Worm (Caenorhabditis elegans): Measurements from ENCODE around the gene T23G7.2.

T23G7.2 gene

DNA sequence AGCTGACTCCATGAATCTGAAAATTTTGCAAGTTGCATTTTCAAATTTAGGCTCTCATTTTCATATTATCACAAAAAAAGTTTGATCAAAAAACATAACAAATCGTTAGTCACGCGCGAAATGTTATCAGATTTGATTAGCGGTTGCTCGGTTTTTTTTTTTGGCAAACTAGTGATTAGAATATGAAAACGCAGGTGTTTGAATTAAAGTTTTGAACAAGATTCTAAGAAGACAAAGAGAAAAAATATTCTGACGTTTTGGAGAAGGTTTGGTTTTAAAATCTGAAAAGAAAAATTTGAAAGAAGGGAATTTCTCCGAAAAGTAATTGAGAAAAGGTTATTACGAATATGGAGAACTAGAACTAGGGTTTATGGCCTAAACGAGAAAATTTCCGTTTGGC, 28.4 kb downstream of the T23G7.2 start:
- TF ChIP-seq nhr-47 (tag; optimal IDR thresholded peaks at IDR 0.05), result peak; percentile 30
- peak; percentile 81 for TF ChIP-seq fkh-8 (tag; optimal IDR thresholded peaks at IDR 0.05)
- no peak for TF ChIP-seq lin-35 (GFP tag; optimal IDR thresholded peaks at IDR 0.05)
- no peak for TF ChIP-seq pag-3 (tag; optimal IDR thresholded peaks at IDR 0.05; ENCODE audit: borderline replicate concordance, insufficient read depth)
- TF ChIP-seq nhr-71 (tag; optimal IDR thresholded peaks at IDR 0.05), result peak; percentile 58
- peak; percentile 3 for TF ChIP-seq lin-14 (GFP tag; optimal IDR thresholded peaks at IDR 0.05)

DNA sequence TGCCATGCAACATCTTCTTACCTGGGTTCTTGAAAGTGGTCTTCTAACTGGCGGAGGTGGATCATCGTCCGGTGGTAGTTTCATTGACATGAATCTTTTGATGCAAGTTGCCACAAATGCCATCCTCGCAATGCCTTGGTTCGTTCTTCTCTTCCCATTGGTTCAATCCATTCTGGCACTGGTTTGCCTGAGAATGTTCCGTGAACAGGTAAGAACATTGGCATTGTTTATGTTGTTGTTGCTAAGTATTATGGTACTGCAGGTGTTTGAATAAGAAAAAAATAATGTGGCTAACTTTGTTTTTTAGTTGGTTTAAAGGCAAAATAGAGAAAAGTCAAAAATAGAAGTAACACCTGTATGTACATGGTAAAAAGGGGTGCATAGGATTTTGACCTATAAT, 29.0 kb downstream of the T23G7.2 start:
- no peak for TF ChIP-seq efl-1 (optimal IDR thresholded peaks at IDR 0.05)
- peak in 1 of 2 experiments; percentile 15 for TF ChIP-seq efl-1 (GFP tag; optimal IDR thresholded peaks at IDR 0.05 in 1 of 2)
- no peak for TF ChIP-seq nhr-76 (tag; optimal IDR thresholded peaks at IDR 0.05)

DNA sequence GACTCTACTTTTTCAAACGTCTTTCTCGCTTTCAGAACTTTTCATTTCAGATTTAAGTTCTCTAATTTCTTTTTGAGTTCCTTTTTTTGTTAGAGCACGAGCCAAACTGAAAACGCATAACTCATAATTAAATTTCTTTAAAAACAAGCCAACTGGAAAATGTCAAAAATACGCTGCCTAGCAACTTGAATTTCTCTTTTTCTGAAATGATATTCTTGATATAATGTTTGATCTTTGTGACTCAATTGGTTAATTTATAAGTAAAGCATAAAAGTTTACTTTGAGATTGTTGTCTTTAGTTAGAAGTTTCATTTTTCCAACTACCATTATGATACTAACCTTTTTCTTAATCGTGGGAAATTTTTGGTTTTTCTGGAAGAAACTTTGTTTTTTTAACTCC, 31.6 kb downstream of the T23G7.2 start:
- TF ChIP-seq fkh-8 (tag; optimal IDR thresholded peaks at IDR 0.05), result peak; percentile 57
- TF ChIP-seq swsn-7 (tag; optimal IDR thresholded peaks at IDR 0.05), result no peak

DNA sequence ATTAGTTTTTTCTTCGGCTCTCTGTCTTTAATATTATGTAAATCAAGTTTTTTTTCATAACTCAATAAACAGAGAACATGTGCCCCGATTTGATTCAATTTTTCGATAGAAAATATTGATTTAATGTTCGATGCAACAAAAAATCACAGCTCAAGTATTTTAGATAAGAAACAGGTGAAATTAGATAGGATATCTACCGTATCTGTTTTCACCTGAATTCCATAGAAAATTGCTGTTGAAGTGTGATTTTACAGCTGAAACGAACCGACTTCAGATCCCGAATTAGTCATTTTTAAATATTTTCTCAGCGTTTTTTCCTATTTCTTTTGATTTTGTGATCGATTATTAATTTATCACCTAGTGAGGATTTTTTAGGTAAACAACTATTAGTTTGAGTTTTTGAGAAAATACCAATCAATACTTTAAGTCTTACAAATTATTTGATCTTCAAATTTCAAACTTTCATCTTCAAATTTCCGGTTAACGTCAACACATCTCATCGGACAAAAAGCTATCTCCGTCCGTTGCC, 33.5 kb downstream of the T23G7.2 start, which contains the start of gene Y9C2UA.1:
Gene Y9C2UA.1 (plus strand): TSS at position 479 of the 529 bp plus-strand sequence.
- peak; percentile 90 for TF ChIP-seq hlh-4 (tag; optimal IDR thresholded peaks at IDR 0.05)
- TF ChIP-seq aly-2 (tag; optimal IDR thresholded peaks at IDR 0.05), result no peak
- TF ChIP-seq nhr-47 (tag; optimal IDR thresholded peaks at IDR 0.05), result peak; percentile 21
- TF ChIP-seq swsn-7 (tag; optimal IDR thresholded peaks at IDR 0.05), result no peak
- no peak for TF ChIP-seq pag-3 (tag; optimal IDR thresholded peaks at IDR 0.05; ENCODE audit: borderline replicate concordance, insufficient read depth)
- TF ChIP-seq fkh-8 (tag; optimal IDR thresholded peaks at IDR 0.05), result peak; percentile 29

DNA sequence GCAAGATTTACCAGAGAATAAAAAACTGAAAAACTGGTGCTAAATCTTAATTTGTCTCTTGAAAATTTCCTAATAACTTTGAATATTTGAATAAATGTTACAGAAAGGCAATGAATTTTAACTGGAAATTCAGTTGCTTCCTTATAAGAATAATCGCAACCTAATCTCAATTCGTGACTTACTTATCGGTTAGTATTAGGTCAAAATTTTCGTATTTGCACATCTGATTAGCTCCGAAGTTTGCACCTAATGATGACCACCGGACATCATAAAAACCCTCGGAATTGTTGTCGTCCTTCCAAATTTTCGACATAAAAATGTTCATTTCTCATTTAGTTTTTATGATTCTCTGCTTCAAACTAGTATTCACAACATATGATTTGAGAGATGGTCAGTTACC, 34.9 kb downstream of the T23G7.2 start, which contains the start of gene C16D2.3:
Gene C16D2.3 (plus strand): TSS at position 301 of the 400 bp plus-strand sequence.
- TF ChIP-seq lin-35 (GFP tag; optimal IDR thresholded peaks at IDR 0.05), result no peak
- no peak for TF ChIP-seq ama-1 (optimal IDR thresholded peaks at IDR 0.05)
- TF ChIP-seq lir-3 (tag; optimal IDR thresholded peaks at IDR 0.05; ENCODE audit: poor library complexity), result no peak
- TF ChIP-seq unc-98 (GFP tag; IDR thresholded peaks at IDR 0.05), result no peak
- no peak for TF ChIP-seq nhr-237 (tag; optimal IDR thresholded peaks at IDR 0.05)
- no peak for TF ChIP-seq mep-1 (tag; optimal IDR thresholded peaks at IDR 0.05)
- TF ChIP-seq tlp-1 (tag; optimal IDR thresholded peaks at IDR 0.05), result no peak
- no peak for TF ChIP-seq mdl-1 (tag; optimal IDR thresholded peaks at IDR 0.05)
- no peak for TF ChIP-seq efl-1 (optimal IDR thresholded peaks at IDR 0.05)
- no peak for TF ChIP-seq efl-1 (GFP tag; optimal IDR thresholded peaks at IDR 0.05 in 1 of 2)
- no peak for TF ChIP-seq unc-86 (tag; optimal IDR thresholded peaks at IDR 0.05)
- no peak for TF ChIP-seq nhr-19 (GFP tag; conservative IDR thresholded peaks at IDR 0.05)
- TF ChIP-seq rnt-1 (tag; optimal IDR thresholded peaks at IDR 0.05), result no peak
- no peak for TF ChIP-seq skn-1 (tag; optimal IDR thresholded peaks at IDR 0.05)

DNA sequence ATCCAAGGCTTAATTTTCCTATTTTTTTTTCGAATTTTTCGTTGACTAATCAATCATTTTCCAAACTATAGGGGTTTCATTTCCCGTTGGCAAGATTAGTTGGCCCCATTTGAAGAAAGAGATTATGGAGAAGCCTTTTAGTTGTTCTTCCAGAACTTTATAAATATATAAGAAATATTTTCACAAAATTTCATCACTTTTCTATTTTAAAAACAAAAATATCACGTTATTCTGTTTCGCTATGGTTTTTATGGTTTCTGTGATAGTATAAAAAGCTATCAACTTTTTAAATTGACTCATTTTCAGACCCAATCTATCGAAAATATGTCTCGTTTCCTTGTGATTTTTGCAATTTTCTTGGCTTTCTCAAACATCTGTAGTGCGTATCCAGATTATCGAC, 36.9 kb downstream of the T23G7.2 start, which contains the start of gene nlp-78:
Gene nlp-78 (plus strand): TSS at position 301 of the 400 bp plus-strand sequence.
- TF ChIP-seq ces-1 (GFP tag; optimal IDR thresholded peaks at IDR 0.05) (no peak), snpc-4 (tag; optimal IDR thresholded peaks at IDR 0.05) (no peak), fkh-4 (tag; optimal IDR thresholded peaks at IDR 0.05; ENCODE audit: borderline replicate concordance) (no peak), mdl-1 (tag; optimal IDR thresholded peaks at IDR 0.05) (no peak)

DNA sequence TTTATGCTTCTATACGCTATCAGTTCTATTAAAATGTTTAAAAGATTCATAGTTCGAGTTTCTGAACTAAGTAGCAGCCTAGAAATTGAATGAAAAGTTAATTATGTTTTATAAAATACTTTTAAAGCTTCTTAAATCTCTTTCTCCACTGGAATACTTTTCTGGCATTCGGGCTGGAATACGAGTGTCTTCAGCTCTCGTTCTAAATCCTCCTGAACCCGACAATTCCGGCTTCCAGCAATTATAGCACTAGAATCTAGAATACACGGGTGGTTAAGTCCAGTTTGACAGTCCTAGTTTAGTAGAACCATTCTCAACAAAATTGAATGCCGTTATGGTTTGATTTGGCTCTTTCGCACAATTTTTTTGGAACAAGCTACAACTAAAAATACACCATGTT, 40.4 kb downstream of the T23G7.2 start:
- TF ChIP-seq nhr-71 (tag; optimal IDR thresholded peaks at IDR 0.05), result no peak
- no peak for TF ChIP-seq nhr-90 (tag; optimal IDR thresholded peaks at IDR 0.05; ENCODE audit: poor library complexity)
- TF ChIP-seq swsn-7 (tag; optimal IDR thresholded peaks at IDR 0.05), result no peak
- no peak for TF ChIP-seq nhr-85 (tag)
- no peak for TF ChIP-seq fkh-8 (tag; optimal IDR thresholded peaks at IDR 0.05)

Data from whole organism, L1 larva.